Fruit fly (Drosophila melanogaster): ENCODE data around the gene CG32022.

The CG32022 gene

dm6 chr3L:8765493-8765892, 44.4 kb upstream of the CG32022 start (continued):
- TF ChIP-seq Trl (optimal IDR thresholded peaks at IDR 0.05) (no peak), Trl (GFP tag; optimal IDR thresholded peaks at IDR 0.05) (no peak), Doc2 (GFP tag; IDR thresholded peaks at IDR 0.05) (no peak), jigr1 (GFP tag; IDR thresholded peaks at IDR 0.05) (peak; percentile 5; the same call in 1 of the 3 replicates), CG16813 (GFP tag; IDR thresholded peaks at IDR 0.05; ENCODE audit: partially characterized antibody) (no peak), ro (GFP tag; IDR thresholded peaks at IDR 0.05) (no peak), cwo (GFP tag; optimal IDR thresholded peaks at IDR 0.05) (no peak), al (GFP tag; IDR thresholded peaks at IDR 0.05) (no peak), CG1792 (GFP tag; optimal IDR thresholded peaks at IDR 0.05) (no peak), B-H2 (GFP tag; optimal IDR thresholded peaks at IDR 0.05) (no peak), CG13775 (GFP tag; optimal IDR thresholded peaks at IDR 0.05) (no peak), CG11456 (GFP tag; IDR thresholded peaks at IDR 0.05) (no peak), Neu2 (GFP tag; optimal IDR thresholded peaks at IDR 0.05; ENCODE audit: borderline replicate concordance) (no peak), Xbp1 (GFP tag; optimal IDR thresholded peaks at IDR 0.05) (no peak), Max (GFP tag; optimal IDR thresholded peaks at IDR 0.05) (no peak), pho (GFP tag; optimal IDR thresholded peaks at IDR 0.05) (no peak), CG10543 (GFP tag; optimal IDR thresholded peaks at IDR 0.05) (no peak), jing (GFP tag; optimal IDR thresholded peaks at IDR 0.05) (no peak), rib (GFP tag; IDR thresholded peaks at IDR 0.05) (no peak), mirr (GFP tag; optimal IDR thresholded peaks at IDR 0.05) (no peak), cad (GFP tag; optimal IDR thresholded peaks at IDR 0.05) (no peak), Atf6 (GFP tag; IDR thresholded peaks at IDR 0.05) (no peak), gcm (GFP tag; optimal IDR thresholded peaks at IDR 0.05) (no peak), CG4854 (GFP tag; optimal IDR thresholded peaks at IDR 0.05) (no peak), gem (tag; optimal IDR thresholded peaks at IDR 0.05) (no peak), Bteb2 (GFP tag; optimal IDR thresholded peaks at IDR 0.05) (no peak), Elba2 (GFP tag; optimal IDR thresholded peaks at IDR 0.05) (no peak), CG11695 (GFP tag; IDR thresholded peaks at IDR 0.05) (no peak; the same call in 2 of the 3 replicates), CG17361 (GFP tag; IDR thresholded peaks at IDR 0.05) (no peak), CTCF (GFP tag; optimal IDR thresholded peaks at IDR 0.05) (no peak), MTF-1 (GFP tag; optimal IDR thresholded peaks at IDR 0.05; ENCODE audit: borderline replicate concordance) (peak; percentile 51), Lpt (GFP tag; optimal IDR thresholded peaks at IDR 0.05) (no peak), CG9932 (GFP tag; IDR thresholded peaks at IDR 0.05) (no peak), org-1 (GFP tag; optimal IDR thresholded peaks at IDR 0.05) (no peak), CG17359 (tag; optimal IDR thresholded peaks at IDR 0.05) (no peak), CG2678 (tag; optimal IDR thresholded peaks at IDR 0.05) (no peak), Jarid2 (GFP tag; optimal IDR thresholded peaks at IDR 0.05) (no peak), CG3847 (GFP tag; IDR thresholded peaks at IDR 0.05) (no peak), zen2 (GFP tag; IDR thresholded peaks at IDR 0.05; ENCODE audit: partially characterized antibody) (no peak), CG17612 (GFP tag; IDR thresholded peaks at IDR 0.05) (no peak; the same call in 1 of the 2 replicates), ems (GFP tag; optimal IDR thresholded peaks at IDR 0.05) (no peak), nau (GFP tag; optimal IDR thresholded peaks at IDR 0.05) (no peak), CG12391 (tag; optimal IDR thresholded peaks at IDR 0.05) (no peak), H15 (GFP tag; IDR thresholded peaks at IDR 0.05) (peak; percentile 66), fu2 (GFP tag; optimal IDR thresholded peaks at IDR 0.05) (no peak), dm (GFP tag; optimal IDR thresholded peaks at IDR 0.05) (no peak), CG14965 (GFP tag; optimal IDR thresholded peaks at IDR 0.05; ENCODE audit: borderline replicate concordance) (no peak), HLH4C (GFP tag; IDR thresholded peaks at IDR 0.05; ENCODE audit: partially characterized antibody) (no peak), CG13287 (GFP tag; IDR thresholded peaks at IDR 0.05; ENCODE audit: partially characterized antibody) (no peak), CG8359 (GFP tag; optimal IDR thresholded peaks at IDR 0.05; ENCODE audit: borderline replicate concordance) (no peak), Ets65A (GFP tag) (peak; percentile 92), CG2889 (GFP tag; IDR thresholded peaks at IDR 0.05) (0 out of 3 replicates have a peak, but pooled peaks have one; percentile 37), CG15479 (GFP tag; optimal IDR thresholded peaks at IDR 0.05) (no peak)
